Worm (Caenorhabditis elegans) whole organism, early embryonic: Measurements from ENCODE around the gene Y37E11B.5.

ENCODE experiments used
- F13C5.2 ChIP-seq: sonication (generic microtip); optimal IDR thresholded peaks from 2 replicates; lab custom pipeline; 2017; ENCODE audit warnings: mild to moderate bottlenecking, missing genetic modification characterization, inconsistent platforms, missing compliant biosample characterization
- ama-1 ChIP-seq: fragments of 150-350 bp; optimal IDR thresholded peaks from 2 replicates; lab custom pipeline; 2014
- ceh-13 ChIP-seq: fragments of 200-800 bp; sonication (Bioruptor generic); optimal IDR thresholded peaks from 2 replicates; lab custom pipeline; 2018; ENCODE audit warnings: mild to moderate bottlenecking, missing genetic modification characterization, missing compliant biosample characterization
- ceh-36 ChIP-seq: sonication (generic microtip); optimal IDR thresholded peaks from 2 replicates; lab custom pipeline; 2016; ENCODE audit warnings: missing genetic modification characterization, inconsistent platforms, missing compliant biosample characterization
- ets-7 ChIP-seq: sonication (generic microtip); optimal IDR thresholded peaks from 2 replicates; lab custom pipeline; 2016; ENCODE audit warnings: missing genotype, missing genetic modification characterization, missing compliant biosample characterization
- flt-1 ChIP-seq: fragments of 200-800 bp; sonication (Bioruptor generic); IDR thresholded peaks from 2 replicates; pipeline ENCODE4 v1.3.6; 2022; ENCODE audit warnings: missing genetic modification characterization, missing compliant biosample characterization
- hmg-4 ChIP-seq: fragments of 200-800 bp; sonication (Bioruptor generic); optimal IDR thresholded peaks from 2 replicates; lab custom pipeline; 2018; ENCODE audit warnings: mild to moderate bottlenecking, missing genetic modification characterization, missing compliant biosample characterization
- hnd-1 ChIP-seq: sonication (generic microtip); optimal IDR thresholded peaks from 2 replicates; lab custom pipeline; 2016; ENCODE audit warnings: missing genetic modification characterization, missing compliant biosample characterization

DNA sequence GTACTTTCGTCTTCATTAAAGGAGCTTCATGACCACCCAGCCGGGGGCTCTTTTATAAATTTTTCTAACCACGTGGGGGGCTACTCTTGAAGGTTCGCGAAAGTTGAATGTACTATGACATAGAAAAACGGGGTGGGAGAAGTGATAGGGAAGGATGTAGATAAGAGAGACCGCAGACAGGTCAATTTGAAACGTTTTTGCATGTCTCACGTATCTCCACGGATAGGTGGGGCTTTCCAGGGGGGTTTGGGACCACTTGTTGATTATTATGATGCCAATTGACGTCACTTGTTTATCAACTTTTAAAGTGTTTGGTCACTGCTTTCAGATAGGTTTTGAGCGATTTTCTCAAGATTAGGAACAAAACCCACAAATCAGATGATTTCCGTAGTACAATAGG lies 49.2 kb upstream of the Y37E11B.5 start:
- TF ChIP-seq ceh-13 (GFP tag; lab: Kevin White, UChicago) (no peak), ama-1 (lab: Kevin White, UChicago) (no peak), ceh-36 (no peak), hmg-4 (no peak), hnd-1 (tag; lab: Kevin White, UChicago) (no peak), flt-1 (GFP tag; lab: Robert Waterston, UW) (no peak), F13C5.2 (tag; lab: Kevin White, UChicago) (no peak), ets-7 (tag; lab: Kevin White, UChicago) (no peak)
